Worm (Caenorhabditis elegans): ENCODE measurements around the gene C16C8.14.
"Not testable (repeated sequence)": the region's sequence is repeated elsewhere in the genome, so short reads cannot be mapped to it uniquely, and the experiment has no call there.

The C16C8.14 gene

ce11 chrII:3464580-3464979, 15.0 kb downstream of the C16C8.14 start, which contains the start of gene C16C8.10:
Gene C16C8.10, minus strand, starts transcription at chrII:3464680.
- not testable (repeated sequence) for TF ChIP-seq mdl-1, nhr-77, elt-1 (tag; optimal IDR thresholded peaks at IDR 0.05)

- TF ChIP-seq unc-39 (tag; optimal IDR thresholded peaks at IDR 0.05) (no peak), sea-2 (GFP tag; optimal IDR thresholded peaks at IDR 0.05) (no peak), elt-3 (tag; optimal IDR thresholded peaks at IDR 0.05) (no peak), ceh-82 (tag; optimal IDR thresholded peaks at IDR 0.05) (no peak), nhr-28 (tag; optimal IDR thresholded peaks at IDR 0.05) (no peak), snpc-4 (tag; optimal IDR thresholded peaks at IDR 0.05) (no peak), nhr-11 (tag; optimal IDR thresholded peaks at IDR 0.05) (no peak), mml-1 (tag; optimal IDR thresholded peaks at IDR 0.05) (no peak), nhr-43 (tag; optimal IDR thresholded peaks at IDR 0.05; ENCODE audit: poor library complexity, severe bottlenecking) (no peak), fkh-2 (tag; optimal IDR thresholded peaks at IDR 0.05) (no peak), aly-2 (tag; optimal IDR thresholded peaks at IDR 0.05) (no peak), ZK546.5 (tag; optimal IDR thresholded peaks at IDR 0.05) (no peak), nhr-12 (tag; optimal IDR thresholded peaks at IDR 0.05) (no peak), skn-1 (tag; optimal IDR thresholded peaks at IDR 0.05) (no peak), nhr-76 (tag; optimal IDR thresholded peaks at IDR 0.05) (no peak)
Measured at ce11 chrII:3470549-3470948, 20.9 kb downstream of the C16C8.14 start, which contains the start of gene Y49F6B.20. Gene Y49F6B.20, minus strand, starts transcription at chrII:3470649.

- TF ChIP-seq ama-1 (optimal IDR thresholded peaks at IDR 0.05) (no peak), elt-3 (tag; optimal IDR thresholded peaks at IDR 0.05) (no peak), elt-2 (tag; optimal IDR thresholded peaks at IDR 0.05) (no peak), ceh-16 (tag; optimal IDR thresholded peaks at IDR 0.05) (no peak), ceh-82 (tag; optimal IDR thresholded peaks at IDR 0.05) (no peak), fos-1 (tag; optimal IDR thresholded peaks at IDR 0.05) (no peak)
Measured at ce11 chrII:3471603-3472002, 22.0 kb downstream of the C16C8.14 start, which contains the start of gene Y49F6B.13. Gene Y49F6B.13, minus strand, starts transcription at chrII:3471703.

ce11 chrII:3472316-3472715, 22.7 kb downstream of the C16C8.14 start, which contains the start of gene Y49F6B.12:
Gene Y49F6B.12, minus strand, starts transcription at chrII:3472416.
- no peak for TF ChIP-seq snpc-4 (tag; optimal IDR thresholded peaks at IDR 0.05)
- TF ChIP-seq pha-4 (tag; optimal IDR thresholded peaks at IDR 0.05), result no peak
- no peak for TF ChIP-seq hmg-11 (tag; optimal IDR thresholded peaks at IDR 0.05)
- no peak for TF ChIP-seq aly-2 (tag; optimal IDR thresholded peaks at IDR 0.05)
- TF ChIP-seq ceh-16 (tag; optimal IDR thresholded peaks at IDR 0.05), result no peak
- no peak for TF ChIP-seq lin-39 (tag; optimal IDR thresholded peaks at IDR 0.05)
- no peak for TF ChIP-seq unc-39 (tag; optimal IDR thresholded peaks at IDR 0.05)
- no peak for TF ChIP-seq R02D3.7 (tag; optimal IDR thresholded peaks at IDR 0.05)

ce11 chrII:3472817-3473216, 23.2 kb downstream of the C16C8.14 start, which contains the start of gene Y49F6B.6:
Gene Y49F6B.6, plus strand, starts transcription at chrII:3473117.
- TF ChIP-seq nhr-76 (tag; optimal IDR thresholded peaks at IDR 0.05) (no peak), elt-1 (tag; optimal IDR thresholded peaks at IDR 0.05) (no peak), unc-62 (GFP tag; optimal IDR thresholded peaks at IDR 0.05) (no peak), egl-5 (tag; optimal IDR thresholded peaks at IDR 0.05) (no peak), fkh-2 (tag; optimal IDR thresholded peaks at IDR 0.05) (no peak), nhr-11 (tag; optimal IDR thresholded peaks at IDR 0.05) (no peak), unc-39 (tag; optimal IDR thresholded peaks at IDR 0.05) (no peak), pha-4 (tag; optimal IDR thresholded peaks at IDR 0.05) (no peak), nhr-43 (tag; optimal IDR thresholded peaks at IDR 0.05; ENCODE audit: poor library complexity, severe bottlenecking) (no peak), nfya-1 (tag; optimal IDR thresholded peaks at IDR 0.05; ENCODE audit: insufficient read depth) (no peak), egl-27 (tag; optimal IDR thresholded peaks at IDR 0.05) (no peak)

ce11 chrII:3473744-3474143, 24.1 kb downstream of the C16C8.14 start, which contains the start of gene sdz-32:
Gene sdz-32, plus strand, starts transcription at chrII:3474044.
- TF ChIP-seq aly-2 (tag; optimal IDR thresholded peaks at IDR 0.05) (no peak), ceh-16 (tag; optimal IDR thresholded peaks at IDR 0.05) (no peak), pha-4 (tag; optimal IDR thresholded peaks at IDR 0.05) (no peak), mml-1 (tag; optimal IDR thresholded peaks at IDR 0.05) (no peak), hmg-11 (tag; optimal IDR thresholded peaks at IDR 0.05) (no peak), jun-1 (tag; optimal IDR thresholded peaks at IDR 0.05) (no peak), nhr-77 (tag; optimal IDR thresholded peaks at IDR 0.05) (no peak), ztf-4 (tag; optimal IDR thresholded peaks at IDR 0.05) (no peak), eor-1 (tag; optimal IDR thresholded peaks at IDR 0.05) (no peak), nhr-76 (tag; optimal IDR thresholded peaks at IDR 0.05) (no peak)

Measured in whole organism, L3 larva.